Worm (Caenorhabditis elegans): ENCODE data around the gene eat-6.

Gene eat-6

ce11 chrV:13129895-13130294 is at the start of gene eat-6:
TSS of gene eat-6 (minus strand) at chrV:13129995.
- no peak for TF ChIP-seq ceh-6 (GFP tag; optimal IDR thresholded peaks at IDR 0.05)
- no peak for TF ChIP-seq hlh-30 (tag; optimal IDR thresholded peaks at IDR 0.05; ENCODE audit: insufficient read depth)
- TF ChIP-seq dmd-4 (tag; optimal IDR thresholded peaks at IDR 0.05; ENCODE audit: borderline replicate concordance): no peak
- TF ChIP-seq pha-4 (tag; optimal IDR thresholded peaks at IDR 0.05): no peak
- no peak for TF ChIP-seq rnt-1 (tag; optimal IDR thresholded peaks at IDR 0.05)
- TF ChIP-seq ttx-3 (tag; optimal IDR thresholded peaks at IDR 0.05): no peak
- TF ChIP-seq ref-2 (tag; optimal IDR thresholded peaks at IDR 0.05): no peak
- no peak for TF ChIP-seq T23F11.4 (GFP tag; optimal IDR thresholded peaks at IDR 0.05)
- no peak for TF ChIP-seq che-1 (tag; optimal IDR thresholded peaks at IDR 0.05)
- no peak for TF ChIP-seq odd-2 (tag; optimal IDR thresholded peaks at IDR 0.05)
- TF ChIP-seq sdc-2 (tag; optimal IDR thresholded peaks at IDR 0.05): no peak
- no peak for TF ChIP-seq ceh-18 (tag; optimal IDR thresholded peaks at IDR 0.05)

DNA sequence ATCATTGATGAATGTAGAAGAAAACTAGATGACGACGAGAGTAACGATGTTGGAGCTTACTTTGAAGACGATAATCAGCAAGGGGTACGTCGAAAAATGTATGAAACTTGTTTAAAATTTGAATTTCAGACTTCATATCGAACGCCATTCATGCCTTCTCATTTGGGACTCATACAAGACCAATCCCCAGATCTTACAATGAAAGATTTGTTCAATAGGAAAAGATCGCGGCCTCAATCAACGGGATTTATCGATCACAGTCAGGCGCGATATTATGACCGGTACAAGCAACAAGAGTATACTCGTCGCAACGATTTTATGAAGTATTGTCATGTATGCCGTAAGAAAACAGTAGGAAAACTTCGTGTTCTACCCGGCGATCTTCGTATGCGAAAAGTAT is 47.0 kb upstream of the eat-6 start:
- no peak for TF ChIP-seq pat-9 (tag; optimal IDR thresholded peaks at IDR 0.05)
- TF ChIP-seq K09A11.1 (tag; optimal IDR thresholded peaks at IDR 0.05; ENCODE audit: insufficient read depth): no peak
- TF ChIP-seq ceh-31 (tag; optimal IDR thresholded peaks at IDR 0.05): no peak
- TF ChIP-seq dve-1 (tag; optimal IDR thresholded peaks at IDR 0.05): no peak
- TF ChIP-seq lim-6 (tag; optimal IDR thresholded peaks at IDR 0.05): no peak
- no peak for TF ChIP-seq tbx-2 (tag; optimal IDR thresholded peaks at IDR 0.05)
- TF ChIP-seq F13H6.1 (tag; optimal IDR thresholded peaks at IDR 0.05): no peak
- TF ChIP-seq pha-4 (tag; optimal IDR thresholded peaks at IDR 0.05): no peak
- TF ChIP-seq unc-55 (GFP tag; optimal IDR thresholded peaks at IDR 0.05): no peak

ce11 chrV:13176117-13176753 is 46.4 kb upstream of the eat-6 start, which contains the start of gene him-17:
TSS of gene him-17 (plus strand) at chrV:13176711.
- TF ChIP-seq odd-2 (tag; optimal IDR thresholded peaks at IDR 0.05) (peak; percentile 47), ref-2 (tag; optimal IDR thresholded peaks at IDR 0.05) (no peak), nhr-232 (tag; optimal IDR thresholded peaks at IDR 0.05) (no peak), K02D7.2 (tag; optimal IDR thresholded peaks at IDR 0.05) (no peak), fkh-6 (tag; optimal IDR thresholded peaks at IDR 0.05) (peak; percentile 10), ceh-30 (tag; optimal IDR thresholded peaks at IDR 0.05) (no peak), hlh-8 (tag; optimal IDR thresholded peaks at IDR 0.05) (no peak), ama-1 (optimal IDR thresholded peaks at IDR 0.05) (no peak), gmeb-2 (tag; optimal IDR thresholded peaks at IDR 0.05) (peak; percentile 27), unc-55 (GFP tag; optimal IDR thresholded peaks at IDR 0.05) (no peak), dmd-4 (tag; optimal IDR thresholded peaks at IDR 0.05; ENCODE audit: borderline replicate concordance) (no peak), npax-4 (tag; optimal IDR thresholded peaks at IDR 0.05) (no peak), hlh-6 (tag; optimal IDR thresholded peaks at IDR 0.05) (no peak), eyg-1 (tag; optimal IDR thresholded peaks at IDR 0.05) (no peak), tbx-2 (tag; optimal IDR thresholded peaks at IDR 0.05) (peak; percentile 52), pat-9 (tag; optimal IDR thresholded peaks at IDR 0.05) (peak; percentile 58), ttx-3 (tag; optimal IDR thresholded peaks at IDR 0.05) (peak; percentile 64), ceh-48 (tag; optimal IDR thresholded peaks at IDR 0.05) (no peak), Y22D7AL.16 (tag; optimal IDR thresholded peaks at IDR 0.05) (no peak), pros-1 (tag; optimal IDR thresholded peaks at IDR 0.05) (no peak), fax-1 (tag; optimal IDR thresholded peaks at IDR 0.05) (peak; percentile 15), nfya-1 (tag; optimal IDR thresholded peaks at IDR 0.05) (peak; percentile 57), hlh-30 (tag; optimal IDR thresholded peaks at IDR 0.05; ENCODE audit: insufficient read depth) (no peak), ceh-6 (GFP tag; optimal IDR thresholded peaks at IDR 0.05) (no peak), nhr-11 (tag; optimal IDR thresholded peaks at IDR 0.05) (no peak), ceh-2 (tag; optimal IDR thresholded peaks at IDR 0.05) (peak; percentile 23), ceh-45 (GFP tag; IDR thresholded peaks at IDR 0.05) (no peak), elt-4 (tag; optimal IDR thresholded peaks at IDR 0.05) (no peak), zip-5 (tag; optimal IDR thresholded peaks at IDR 0.05) (no peak), K09A11.1 (tag; optimal IDR thresholded peaks at IDR 0.05; ENCODE audit: insufficient read depth) (peak; percentile 34), sdc-2 (tag; optimal IDR thresholded peaks at IDR 0.05) (no peak), ceh-24 (tag; optimal IDR thresholded peaks at IDR 0.05) (no peak), mec-3 (tag; optimal IDR thresholded peaks at IDR 0.05; ENCODE audit: borderline replicate concordance) (no peak), pax-1 (tag; optimal IDR thresholded peaks at IDR 0.05) (no peak), sox-2 (GFP tag; IDR thresholded peaks at IDR 0.05) (peak; percentile 43; the same call in 1 of the 2 replicates), ets-4 (tag; optimal IDR thresholded peaks at IDR 0.05) (no peak), ceh-18 (tag; optimal IDR thresholded peaks at IDR 0.05) (no peak), unc-3 (GFP tag; conservative IDR thresholded peaks at IDR 0.05) (0 out of 2 replicates have a peak, but pooled peaks have one; percentile 10), unc-3 (tag; optimal IDR thresholded peaks at IDR 0.05) (no peak)

Data from whole organism, late embryonic.